Fruit fly (Drosophila melanogaster) whole organism: ENCODE data around the gene Osi9.

Experiments used
- CG8478 ChIP-seq: fragments of >200 bp; optimal IDR thresholded peaks from 2 replicates; lab custom pipeline; 2018; ENCODE audit warnings: inconsistent platforms
- Dll ChIP-seq: fragments of >200 bp; optimal IDR thresholded peaks from 2 replicates; lab custom pipeline; 2017
- EcR ChIP-seq, 2 experiments: fragments of >200 bp; optimal IDR thresholded peaks; 2 replicates each; lab custom pipeline; 2017; ENCODE audit warnings: missing biosample characterization in 2 of 2, missing genetic modification characterization in 2 of 2, missing genetic modification reagents in 2 of 2
- pan ChIP-seq: fragments of >200 bp; optimal IDR thresholded peaks from 2 replicates; lab custom pipeline; 2017
- psq ChIP-seq: fragments of >200 bp; optimal IDR thresholded peaks from 2 replicates; lab custom pipeline; 2017
- usp ChIP-seq: fragments of >200 bp; optimal IDR thresholded peaks from 2 replicates; lab custom pipeline; 2017; ENCODE audit warnings: missing biosample characterization, missing genetic modification characterization, mixed read lengths

DNA sequence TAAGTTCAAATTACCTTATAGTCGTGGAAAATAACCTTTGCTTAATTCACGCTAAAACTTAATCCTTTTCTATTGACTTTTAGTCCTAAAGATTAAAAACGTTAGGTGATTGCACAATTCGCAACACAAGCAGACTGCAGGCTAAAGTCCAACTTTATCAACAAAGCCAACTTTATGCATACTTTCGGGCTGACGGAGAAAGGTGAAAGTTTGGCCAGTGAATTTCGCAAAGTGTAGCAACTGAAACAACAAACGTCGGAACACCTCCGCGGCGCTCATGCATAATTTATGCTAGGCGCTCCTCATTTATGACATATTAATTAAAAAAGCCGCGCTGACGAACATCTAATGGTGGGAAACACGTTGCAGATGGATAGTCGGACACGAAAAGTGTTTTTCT is 10.0 kb downstream of the Osi9 start:
- TF ChIP-seq usp (GFP tag; lab: Kevin White, UChicago), result no peak
- no peak for TF ChIP-seq CG8478 (lab: Kevin White, UChicago)
- TF ChIP-seq psq, result no peak
- no peak for TF ChIP-seq pan (lab: Kevin White, UChicago)
- no peak for TF ChIP-seq EcR (GFP tag; optimal IDR thresholded peaks at IDR 0.05; lab: Kevin White, UChicago)
- TF ChIP-seq Dll (lab: Kevin White, UChicago), result no peak
